Fruit fly (Drosophila melanogaster) whole organism, embryonic: ENCODE measurements around the gene CG14915.

Experiments used
- Adf1 ChIP-seq: fragments of 200-800 bp; sonication (Bioruptor generic); IDR thresholded peaks from 2 replicates; pipeline ENCODE4 v1.3.6; 2022; ENCODE audit warnings: missing biosample characterization, missing genetic modification characterization
- B-H2 ChIP-seq: fragments of 200-800 bp; sonication (Bioruptor generic); optimal IDR thresholded peaks from 2 replicates; lab custom pipeline; 2018; ENCODE audit warnings: missing biosample characterization, mild to moderate bottlenecking, missing genetic modification characterization
- CG10274 ChIP-seq: fragments of 200-800 bp; sonication (Bioruptor generic); optimal IDR thresholded peaks from 3 replicates; lab custom pipeline; 2017; ENCODE audit warnings: missing biosample characterization, mild to moderate bottlenecking, missing genetic modification characterization
- CG10543 ChIP-seq: fragments of 200-800 bp; sonication (Bioruptor generic); optimal IDR thresholded peaks from 3 replicates; lab custom pipeline; 2017; ENCODE audit warnings: missing biosample characterization, mild to moderate bottlenecking, missing genetic modification characterization, moderate library complexity
- CG10654 ChIP-seq: fragments of 200-800 bp; sonication (Bioruptor generic); optimal IDR thresholded peaks from 2 replicates; lab custom pipeline; 2016; ENCODE audit warnings: missing biosample characterization, missing genetic modification characterization
- CG12071 ChIP-seq: fragments of 200-800 bp; sonication (Bioruptor generic); optimal IDR thresholded peaks from 3 replicates; lab custom pipeline; 2018; ENCODE audit warnings: missing biosample characterization, mild to moderate bottlenecking, missing genetic modification characterization
- CG12236 ChIP-seq: fragments of 200-800 bp; sonication (Bioruptor generic); optimal IDR thresholded peaks from 2 replicates; lab custom pipeline; 2016; ENCODE audit warnings: missing biosample characterization, missing genetic modification characterization
- CG14667 ChIP-seq: fragments of 200-800 bp; sonication (Bioruptor generic); IDR thresholded peaks from 2 replicates; pipeline ENCODE4 v1.3.6; 2022; ENCODE audit warnings: missing biosample characterization, missing genetic modification characterization
- CG15514 ChIP-seq: fragments of 200-800 bp; sonication (Bioruptor generic); optimal IDR thresholded peaks from 3 replicates; lab custom pipeline; 2017; ENCODE audit warnings: missing biosample characterization, missing genetic modification characterization, mild to moderate bottlenecking, moderate library complexity, missing genetic modification reagents
- CG16813 ChIP-seq: fragments of 200-800 bp; sonication (Bioruptor generic); IDR thresholded peaks from 3 replicates; pipeline ENCODE4 v1.3.6; 2022; ENCODE audit warnings: missing biosample characterization, missing genetic modification characterization; ENCODE audit not compliant: partially characterized antibody
- CG17912 ChIP-seq: fragments of 200-800 bp; sonication (Bioruptor generic); optimal IDR thresholded peaks from 2 replicates; lab custom pipeline; 2018; ENCODE audit warnings: missing biosample characterization, mild to moderate bottlenecking, missing genetic modification characterization
- CG1792 ChIP-seq: fragments of 200-800 bp; sonication (Bioruptor generic); optimal IDR thresholded peaks from 2 replicates; lab custom pipeline; 2016; ENCODE audit warnings: missing biosample characterization, missing genetic modification characterization
- CG1832 ChIP-seq: fragments of 200-800 bp; sonication (Bioruptor generic); optimal IDR thresholded peaks from 2 replicates; lab custom pipeline; 2017; ENCODE audit warnings: missing biosample characterization, mild to moderate bottlenecking, missing genetic modification characterization, inconsistent platforms
- CG31224 ChIP-seq: fragments of 200-800 bp; sonication (Bioruptor generic); IDR thresholded peaks from 2 replicates; pipeline ENCODE4 v1.3.6; 2022; ENCODE audit warnings: missing biosample characterization, missing genetic modification characterization
- CG4730 ChIP-seq: fragments of 200-800 bp; sonication (Bioruptor generic); IDR thresholded peaks from 2 replicates; pipeline ENCODE4 v1.3.6; 2022; ENCODE audit warnings: missing biosample characterization, missing genetic modification characterization
- CG5245 ChIP-seq: fragments of 200-800 bp; sonication (Bioruptor generic); optimal IDR thresholded peaks from 3 replicates; lab custom pipeline; 2016; ENCODE audit warnings: missing biosample characterization, missing genetic modification characterization
- CG6254 ChIP-seq: fragments of 200-800 bp; sonication (Bioruptor generic); optimal IDR thresholded peaks from 3 replicates; lab custom pipeline; 2017; ENCODE audit warnings: mild to moderate bottlenecking, missing biosample characterization, missing genetic modification reagents, missing genetic modification characterization
- CG6272 ChIP-seq: fragments of 200-800 bp; sonication (Bioruptor generic); IDR thresholded peaks from 2 replicates; pipeline ENCODE4 v1.3.6; 2022; ENCODE audit warnings: missing biosample characterization, missing genetic modification characterization
- CG7745 ChIP-seq: fragments of 200-800 bp; sonication (Bioruptor generic); optimal IDR thresholded peaks from 2 replicates; lab custom pipeline; 2018; ENCODE audit warnings: missing biosample characterization, mild to moderate bottlenecking, missing genetic modification characterization, moderate library complexity
- CG7928 ChIP-seq: fragments of 200-800 bp; sonication (Bioruptor generic); optimal IDR thresholded peaks from 2 replicates; lab custom pipeline; 2017; ENCODE audit warnings: missing biosample characterization, mild to moderate bottlenecking, missing genetic modification characterization
- CG8359 ChIP-seq: fragments of 200-800 bp; sonication (Bioruptor generic); optimal IDR thresholded peaks from 2 replicates; lab custom pipeline; 2017; ENCODE audit warnings: missing biosample characterization, mild to moderate bottlenecking, missing genetic modification characterization, borderline replicate concordance
- CG8388 ChIP-seq: fragments of 200-800 bp; sonication (Bioruptor generic); optimal IDR thresholded peaks from 2 replicates; lab custom pipeline; 2019; ENCODE audit warnings: missing biosample characterization, mild to moderate bottlenecking, missing genetic modification characterization, moderate library complexity
- CG8478 ChIP-seq: fragments of >200 bp; optimal IDR thresholded peaks from 2 replicates; lab custom pipeline; 2018
- D ChIP-seq, 2 experiments: fragments of 200-800 bp in 1 of 2; fragments of >200 bp in 1 of 2; sonication (Bioruptor generic) in 1 of 2; optimal IDR thresholded peaks; 2 replicates in 1 of 2; 3 replicates in 1 of 2; lab custom pipeline; 2017; ENCODE audit warnings: mild to moderate bottlenecking in 1 of 2, missing biosample characterization in 1 of 2, missing genetic modification characterization in 1 of 2, missing genetic modification reagents in 1 of 2
- Dad ChIP-seq: fragments of 200-800 bp; sonication (Bioruptor generic); optimal IDR thresholded peaks from 3 replicates; lab custom pipeline; 2016; ENCODE audit warnings: missing biosample characterization, missing genetic modification characterization
- Deaf1 ChIP-seq: fragments of 200-800 bp; optimal IDR thresholded peaks from 3 replicates; lab custom pipeline; 2019; ENCODE audit warnings: missing biosample characterization, mild to moderate bottlenecking, missing genetic modification characterization, moderate library complexity
- Dip3 ChIP-seq: fragments of 200-800 bp; sonication (Bioruptor generic); optimal IDR thresholded peaks from 3 replicates; lab custom pipeline; 2016; ENCODE audit warnings: missing biosample characterization, missing genetic modification characterization
- Drgx ChIP-seq: fragments of 200-800 bp; sonication (Bioruptor generic); IDR thresholded peaks from 2 replicates; pipeline ENCODE4 v1.3.6; 2022; ENCODE audit warnings: missing biosample characterization, missing genetic modification characterization
- Ets97D ChIP-seq: fragments of 200-800 bp; sonication (Bioruptor generic); optimal IDR thresholded peaks from 3 replicates; lab custom pipeline; 2016; ENCODE audit warnings: missing biosample characterization, missing genetic modification characterization
- Fer2 ChIP-seq: fragments of 200-800 bp; sonication (Bioruptor generic); optimal IDR thresholded peaks from 2 replicates; lab custom pipeline; 2018; ENCODE audit warnings: missing biosample characterization, mild to moderate bottlenecking, missing genetic modification characterization, moderate library complexity
- Fer3 ChIP-seq: fragments of 200-800 bp; sonication (Bioruptor generic); optimal IDR thresholded peaks from 2 replicates; lab custom pipeline; 2018; ENCODE audit warnings: missing biosample characterization, mild to moderate bottlenecking, missing genetic modification characterization, moderate library complexity
- Gug ChIP-seq: fragments of 200-800 bp; sonication (Bioruptor generic); IDR thresholded peaks from 4 replicates; pipeline ENCODE4 v1.3.6; 2022; ENCODE audit warnings: missing biosample characterization, missing genetic modification characterization
- H15 ChIP-seq: fragments of 200-800 bp; sonication (Bioruptor generic); IDR thresholded peaks from 3 replicates; pipeline ENCODE4 v1.3.6; 2022; ENCODE audit warnings: missing biosample characterization, missing genetic modification characterization
- HmgD ChIP-seq: fragments of 200-800 bp; sonication (Bioruptor generic); optimal IDR thresholded peaks from 3 replicates; lab custom pipeline; 2016; ENCODE audit warnings: missing biosample characterization, missing genetic modification characterization
- Neu2 ChIP-seq: fragments of 200-800 bp; sonication (Bioruptor generic); optimal IDR thresholded peaks from 3 replicates; lab custom pipeline; 2016; ENCODE audit warnings: missing biosample characterization, missing genetic modification characterization, borderline replicate concordance
- Vsx1 ChIP-seq: fragments of 200-800 bp; sonication (Bioruptor generic); optimal IDR thresholded peaks from 2 replicates; lab custom pipeline; 2017; ENCODE audit warnings: missing biosample characterization, mild to moderate bottlenecking, missing genetic modification characterization, missing genetic modification reagents
- ac ChIP-seq: fragments of 200-800 bp; sonication (Bioruptor generic); optimal IDR thresholded peaks from 3 replicates; lab custom pipeline; 2017; ENCODE audit warnings: missing biosample characterization, mild to moderate bottlenecking, missing genetic modification characterization
- ase ChIP-seq: fragments of 200-800 bp; sonication (Bioruptor generic); IDR thresholded peaks from 3 replicates; pipeline ENCODE4 v1.3.6; 2022; ENCODE audit warnings: missing biosample characterization, missing genetic modification characterization
- bbx ChIP-seq: fragments of 200-800 bp; sonication (Bioruptor generic); IDR thresholded peaks from 2 replicates; pipeline ENCODE4 v1.3.6; 2022; ENCODE audit warnings: missing biosample characterization, missing genetic modification characterization; ENCODE audit not compliant: partially characterized antibody
- bigmax ChIP-seq: fragments of 200-800 bp; sonication (Bioruptor generic); optimal IDR thresholded peaks from 2 replicates; lab custom pipeline; 2018; ENCODE audit warnings: missing biosample characterization, mild to moderate bottlenecking, missing genetic modification characterization
- fd96Cb ChIP-seq: fragments of 200-800 bp; sonication (Bioruptor generic); optimal IDR thresholded peaks from 2 replicates; lab custom pipeline; 2018; ENCODE audit warnings: missing biosample characterization, mild to moderate bottlenecking, missing genetic modification characterization, moderate library complexity
- gsb ChIP-seq: fragments of 200-800 bp; sonication (Bioruptor generic); IDR thresholded peaks from 2 replicates; pipeline ENCODE4 v1.3.6; 2022; ENCODE audit warnings: missing biosample characterization, missing genetic modification characterization
- hth ChIP-seq: fragments of >200 bp; optimal IDR thresholded peaks from 2 replicates; lab custom pipeline; 2017; ENCODE audit warnings: inconsistent platforms
- lbe ChIP-seq: fragments of 200-800 bp; sonication (Bioruptor generic); optimal IDR thresholded peaks from 2 replicates; lab custom pipeline; 2016; ENCODE audit warnings: missing biosample characterization, mild to moderate bottlenecking, missing genetic modification characterization
- lov ChIP-seq, 2 experiments: fragments of 200-800 bp in 1 of 2; fragments of >200 bp in 1 of 2; sonication (Bioruptor generic) in 1 of 2; IDR thresholded peaks in 1 of 2; optimal IDR thresholded peaks in 1 of 2; 2 replicates in 1 of 2; 3 replicates in 1 of 2; pipeline versions ENCODE4 v1.3.6 to Lab custom; 2017 to 2022; ENCODE audit warnings: missing biosample characterization in 1 of 2, missing genetic modification characterization in 1 of 2
- row ChIP-seq: fragments of 200-800 bp; sonication (Bioruptor generic); IDR thresholded peaks from 3 replicates; pipeline ENCODE4 v1.3.6; 2022; ENCODE audit warnings: missing biosample characterization, missing genetic modification characterization
- seq ChIP-seq: fragments of 200-800 bp; sonication (Bioruptor generic); IDR thresholded peaks from 2 replicates; pipeline ENCODE4 v1.3.6; 2022; ENCODE audit warnings: missing biosample characterization, missing genetic modification characterization
- tap ChIP-seq: fragments of 200-800 bp; optimal IDR thresholded peaks from 3 replicates; lab custom pipeline; 2019; ENCODE audit warnings: missing biosample characterization, mild to moderate bottlenecking, missing genetic modification characterization, moderate library complexity
- tin ChIP-seq: fragments of 200-800 bp; sonication (Bioruptor generic); optimal IDR thresholded peaks from 3 replicates; lab custom pipeline; 2016; ENCODE audit warnings: missing biosample characterization, missing genetic modification characterization

Gene CG14915

DNA sequence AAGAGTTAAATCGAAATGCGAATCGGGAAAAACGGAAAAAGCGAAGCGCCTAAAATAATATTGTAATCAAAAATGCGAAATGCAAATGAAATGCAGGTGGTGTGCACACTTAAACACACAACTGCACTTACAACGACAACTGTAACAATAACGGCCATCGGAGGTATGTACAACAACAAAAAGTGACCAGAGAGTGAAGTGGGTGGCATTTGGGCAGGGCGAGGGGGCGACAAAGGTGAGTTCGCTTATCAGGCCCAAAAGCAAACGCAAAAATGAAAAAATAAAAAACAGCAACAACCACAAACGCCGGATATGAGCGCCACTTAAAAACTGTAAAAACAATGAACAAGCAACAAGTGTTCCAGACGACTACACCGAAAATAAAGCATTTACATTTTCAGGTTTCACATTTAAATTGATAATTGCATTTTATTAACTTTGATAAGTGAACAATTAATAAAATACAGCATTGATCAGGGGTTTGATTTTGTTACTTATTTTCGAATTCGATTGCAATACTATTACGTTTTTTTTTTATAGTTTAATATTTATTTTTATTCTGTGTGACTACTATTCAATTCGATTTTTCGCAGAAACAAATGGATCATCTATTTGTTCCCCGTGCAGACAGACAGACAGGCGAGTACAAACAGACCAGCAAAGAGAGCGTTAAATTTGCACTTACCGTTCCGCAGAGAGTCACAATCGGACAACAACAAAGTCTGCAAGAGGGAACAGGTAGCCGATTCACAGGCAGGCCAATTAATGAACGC, 5.5 kb upstream of the CG14915 start (continued):
- TF ChIP-seq CG15514 (GFP tag; lab: Kevin White, UChicago) = no peak
- no peak for TF ChIP-seq CG8388
- TF ChIP-seq CG10543 = no peak
- TF ChIP-seq Ets97D (GFP tag; lab: Kevin White, UChicago) = no peak
- no peak for TF ChIP-seq CG12071 (GFP tag; lab: Kevin White, UChicago)
- TF ChIP-seq CG7928 (GFP tag; lab: Kevin White, UChicago) = no peak
- no peak for TF ChIP-seq fd96Cb (tag; lab: Kevin White, UChicago)
- no peak for TF ChIP-seq Deaf1 (tag; lab: Kevin White, UChicago)
- peak; percentile 54 for TF ChIP-seq Fer3
- no peak for TF ChIP-seq tap (tag; lab: Kevin White, UChicago)
- TF ChIP-seq CG31224 = peak; percentile 55
- TF ChIP-seq bbx (GFP tag; lab: Robert Waterston, UW) = no peak
- TF ChIP-seq CG5245 = no peak
- no peak for TF ChIP-seq CG16813 (GFP tag; lab: Robert Waterston, UW)
- no peak for TF ChIP-seq HmgD (GFP tag; lab: Kevin White, UChicago)
- no peak for TF ChIP-seq B-H2 (GFP tag; lab: Kevin White, UChicago)
- TF ChIP-seq CG10654 (GFP tag; lab: Kevin White, UChicago) = no peak
- no peak for TF ChIP-seq CG1792
- TF ChIP-seq CG4730 (GFP tag; lab: Robert Waterston, UW) = no peak
- no peak for TF ChIP-seq Dad (GFP tag; lab: Kevin White, UChicago)
- TF ChIP-seq Drgx (GFP tag; lab: Robert Waterston, UW) = peak; percentile 74; the same call in 1 of the 2 replicates
- TF ChIP-seq CG12236 = no peak
- TF ChIP-seq CG17912 (GFP tag; lab: Kevin White, UChicago) = no peak
- no peak for TF ChIP-seq bigmax (GFP tag; lab: Kevin White, UChicago)
- TF ChIP-seq CG10274 (GFP tag; lab: Kevin White, UChicago) = no peak
- no peak for TF ChIP-seq ase (GFP tag; lab: Robert Waterston, UW)
- no peak for TF ChIP-seq D (optimal IDR thresholded peaks at IDR 0.05; lab: Kevin White, UChicago)
- TF ChIP-seq D (GFP tag; optimal IDR thresholded peaks at IDR 0.05; lab: Kevin White, UChicago) = no peak
- no peak for TF ChIP-seq Gug (GFP tag; lab: Robert Waterston, UW)
- no peak for TF ChIP-seq Fer2 (tag; lab: Kevin White, UChicago)
- peak; percentile 8 for TF ChIP-seq lbe (GFP tag; lab: Kevin White, UChicago)
- TF ChIP-seq hth = no peak
- peak; percentile 68 for TF ChIP-seq row
- no peak for TF ChIP-seq H15
- no peak for TF ChIP-seq CG8359 (GFP tag; lab: Kevin White, UChicago)
- no peak for TF ChIP-seq tin (GFP tag; lab: Kevin White, UChicago)
- TF ChIP-seq gsb = peak; percentile 49; the same call in 1 of the 2 replicates
- no peak for TF ChIP-seq Adf1
- TF ChIP-seq lov (optimal IDR thresholded peaks at IDR 0.05; lab: Kevin White, UChicago) = no peak
- TF ChIP-seq lov (GFP tag; IDR thresholded peaks at IDR 0.05; lab: Robert Waterston, UW) = no peak
- no peak for TF ChIP-seq CG7745 (tag; lab: Kevin White, UChicago)
- no peak for TF ChIP-seq ac
- TF ChIP-seq seq (GFP tag; lab: Robert Waterston, UW) = peak; percentile 45; the same call in 1 of the 2 replicates
- TF ChIP-seq CG6272 = no peak
- no peak for TF ChIP-seq CG6254 (GFP tag; lab: Kevin White, UChicago)
- no peak for TF ChIP-seq CG8478 (lab: Kevin White, UChicago)
- TF ChIP-seq CG14667 (GFP tag; lab: Robert Waterston, UW) = no peak
- no peak for TF ChIP-seq Neu2 (GFP tag; lab: Kevin White, UChicago)
- TF ChIP-seq Dip3 (GFP tag; lab: Kevin White, UChicago) = no peak
- peak; percentile 14 for TF ChIP-seq Vsx1 (GFP tag; lab: Kevin White, UChicago)
- TF ChIP-seq CG1832 = no peak
